Fruit fly (Drosophila melanogaster): Measurements from ENCODE around the gene Octalpha2R.

Octalpha2R gene

DNA sequence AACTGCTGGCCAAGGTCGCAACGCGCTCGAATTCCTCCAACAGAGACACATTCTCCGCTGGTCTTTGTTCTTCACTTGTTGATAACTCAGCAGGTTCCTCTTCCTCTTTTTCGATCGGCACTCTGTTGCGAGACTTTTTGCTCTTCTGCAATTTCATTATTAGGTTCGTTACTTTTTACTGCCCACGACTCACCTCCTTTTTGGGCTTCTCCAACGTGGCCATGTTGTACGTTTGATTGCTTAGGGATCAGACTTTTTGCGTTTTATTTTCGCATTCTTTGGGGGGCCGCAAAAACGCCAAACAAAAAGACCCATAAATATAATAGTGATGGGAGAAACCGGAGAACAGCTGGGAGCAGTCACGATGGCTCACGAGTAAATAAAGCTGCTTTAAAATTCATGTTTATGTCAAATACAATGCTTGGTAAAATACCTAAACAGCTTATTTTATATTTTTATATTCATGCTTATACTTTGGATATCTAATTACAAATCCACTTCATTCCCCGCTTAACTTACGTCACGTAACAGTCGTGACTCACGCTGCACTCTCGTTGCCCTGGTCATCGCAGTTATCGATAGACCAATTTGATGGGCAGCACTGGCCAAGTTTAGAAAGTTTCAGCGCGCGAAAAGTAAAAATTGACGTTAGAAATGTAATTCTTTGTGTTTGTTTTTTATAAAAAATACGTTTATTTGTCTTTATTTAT is 90.3 kb downstream of the Octalpha2R start, which contains the start of gene Epg5:
Epg5 (minus strand) TSS at position 326 of the 710 bp plus-strand sequence.
- no peak for TF ChIP-seq CG8478 (optimal IDR thresholded peaks at IDR 0.05)
- TF ChIP-seq CTCF (optimal IDR thresholded peaks at IDR 0.05): no peak

DNA sequence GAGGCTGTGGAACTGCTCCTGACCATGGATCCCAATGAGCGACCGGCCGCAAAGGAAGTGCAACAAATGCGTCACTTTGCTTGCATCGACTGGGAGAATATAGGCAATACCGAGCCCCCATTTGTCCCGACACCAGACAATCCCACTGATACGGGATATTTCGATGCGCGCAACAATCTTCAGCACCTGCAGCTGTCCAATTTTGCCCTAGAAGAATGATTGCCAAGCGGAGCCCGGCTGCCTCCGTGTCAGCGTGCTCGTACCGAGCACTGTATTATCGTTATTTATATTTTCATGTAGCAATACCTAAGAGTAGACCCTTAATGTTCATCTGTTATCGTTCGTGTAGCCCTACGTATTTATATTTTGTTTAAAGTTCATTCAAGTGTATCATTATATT is 99.2 kb downstream of the Octalpha2R start:
- TF ChIP-seq CTCF (optimal IDR thresholded peaks at IDR 0.05) (no peak), CG8478 (optimal IDR thresholded peaks at IDR 0.05) (no peak)
